Worm (Caenorhabditis elegans) whole organism, L1 larva: ENCODE results near the gene drd-5.

ENCODE experiments used
- C04F5.9 ChIP-seq: sonication (generic microtip); optimal IDR thresholded peaks from 2 replicates; lab custom pipeline; 2016; ENCODE audit warnings: missing genetic modification characterization, missing compliant biosample characterization
- C16A3.4 ChIP-seq: fragments of 150-350 bp; optimal IDR thresholded peaks from 2 replicates; lab custom pipeline; 2014; ENCODE audit warnings: missing biosample characterization, missing genetic modification characterization
- F16B12.6 ChIP-seq: fragments of 150-350 bp; optimal IDR thresholded peaks from 2 replicates; lab custom pipeline; 2014; ENCODE audit warnings: missing biosample characterization, missing genetic modification characterization
- Y116A8C.19 ChIP-seq: sonication (generic microtip); optimal IDR thresholded peaks from 2 replicates; lab custom pipeline; 2016; ENCODE audit warnings: missing compliant biosample characterization, missing genetic modification characterization, borderline replicate concordance
- alr-1 ChIP-seq: fragments of 200-800 bp; sonication (Bioruptor generic); optimal IDR thresholded peaks from 2 replicates; lab custom pipeline; 2018; ENCODE audit warnings: borderline replicate concordance, mild to moderate bottlenecking, missing genetic modification characterization, missing compliant biosample characterization
- blmp-1 ChIP-seq: fragments of 150-350 bp; optimal IDR thresholded peaks from 2 replicates; lab custom pipeline; 2014; ENCODE audit warnings: missing biosample characterization, missing genetic modification characterization
- ceh-63 ChIP-seq: fragments of 200-800 bp; sonication (Bioruptor generic); optimal IDR thresholded peaks from 2 replicates; lab custom pipeline; 2018; ENCODE audit warnings: mild to moderate bottlenecking, missing genetic modification characterization, missing compliant biosample characterization
- ceh-88 ChIP-seq: fragments of 200-800 bp; sonication (Bioruptor generic); IDR thresholded peaks from 2 replicates; pipeline ENCODE4 v1.3.6; 2022; ENCODE audit warnings: missing genetic modification characterization, missing compliant biosample characterization
- ceh-90 ChIP-seq: sonication (generic microtip); optimal IDR thresholded peaks from 2 replicates; lab custom pipeline; 2016; ENCODE audit warnings: missing genetic modification characterization, missing compliant biosample characterization
- ces-1 ChIP-seq: fragments of 150-350 bp; optimal IDR thresholded peaks from 2 replicates; lab custom pipeline; 2014; ENCODE audit warnings: missing biosample characterization, missing genetic modification reagents, missing genetic modification characterization
- dpl-1 ChIP-seq, 3 experiments: fragments of 150-350 bp in 2 of 3; sonication (generic microtip) in 1 of 3; optimal IDR thresholded peaks; 2 replicates each; lab custom pipeline; 2014 to 2017; ENCODE audit warnings: missing biosample characterization in 3 of 3, missing genetic modification characterization in 3 of 3, missing genetic modification reagents in 3 of 3
- dsc-1 ChIP-seq: sonication (generic microtip); optimal IDR thresholded peaks from 2 replicates; lab custom pipeline; 2016; ENCODE audit warnings: mild to moderate bottlenecking, missing genetic modification characterization, missing compliant biosample characterization
- efl-1 ChIP-seq, 4 experiments: fragments of 150-350 bp; optimal IDR thresholded peaks in 3 of 4; peaks in 1 of 4; 1 replicate in 1 of 4; 2 replicates in 3 of 4; lab custom pipeline; 2014; ENCODE audit warnings: missing biosample characterization in 2 of 4, missing genetic modification characterization in 2 of 4, missing genetic modification reagents in 2 of 4
- elt-3 ChIP-seq, 6 experiments: fragments of 150-350 bp in 1 of 6; sonication (generic microtip); optimal IDR thresholded peaks; 2 replicates each; lab custom pipeline; 2017 to 2018; ENCODE audit warnings: missing biosample characterization in 6 of 6, missing genetic modification characterization in 6 of 6, inconsistent platforms in 1 of 6
- ets-5 ChIP-seq: fragments of 200-800 bp; sonication (Bioruptor generic); IDR thresholded peaks from 2 replicates; pipeline ENCODE4 v1.3.6; 2022; ENCODE audit warnings: missing genetic modification characterization, missing compliant biosample characterization
- fkh-4 ChIP-seq: sonication (generic microtip); optimal IDR thresholded peaks from 2 replicates; lab custom pipeline; 2016; ENCODE audit warnings: missing compliant biosample characterization, missing genetic modification characterization, borderline replicate concordance
- grh-1 ChIP-seq: fragments of 200-800 bp; sonication (Bioruptor generic); IDR thresholded peaks from 2 replicates; pipeline ENCODE4 v1.3.6; 2022; ENCODE audit warnings: missing genetic modification reagents, missing genetic modification characterization, missing compliant biosample characterization
- hlh-17 ChIP-seq: fragments of 200-800 bp; sonication (Bioruptor generic); optimal IDR thresholded peaks from 2 replicates; lab custom pipeline; 2018; ENCODE audit warnings: missing genetic modification characterization, mild to moderate bottlenecking, missing compliant biosample characterization, moderate library complexity, borderline replicate concordance
- hlh-4 ChIP-seq: sonication (generic microtip); optimal IDR thresholded peaks from 2 replicates; lab custom pipeline; 2016; ENCODE audit warnings: mild to moderate bottlenecking, missing genetic modification characterization, missing compliant biosample characterization
- irx-1 ChIP-seq: sonication (generic microtip); optimal IDR thresholded peaks from 2 replicates; lab custom pipeline; 2016; ENCODE audit warnings: missing genetic modification characterization, missing compliant biosample characterization
- isw-1 ChIP-seq: fragments of 200-800 bp; sonication (Bioruptor generic); IDR thresholded peaks from 2 replicates; pipeline ENCODE4 v1.3.6; 2022; ENCODE audit warnings: missing genetic modification characterization, missing compliant biosample characterization
- jun-1 ChIP-seq: fragments of 150-350 bp; optimal IDR thresholded peaks from 2 replicates; lab custom pipeline; 2014; ENCODE audit warnings: missing biosample characterization, missing genetic modification reagents, missing genetic modification characterization
- lin-14 ChIP-seq: fragments of 200-800 bp; sonication (Bioruptor generic); optimal IDR thresholded peaks from 2 replicates; lab custom pipeline; 2018; ENCODE audit warnings: mild to moderate bottlenecking, missing genetic modification characterization, moderate library complexity, missing compliant biosample characterization
- lin-15B ChIP-seq: fragments of 150-350 bp; sonication (generic microtip); optimal IDR thresholded peaks from 3 replicates; lab custom pipeline; 2014; ENCODE audit warnings: missing biosample characterization, missing genetic modification characterization
- lin-35 ChIP-seq, 2 experiments: fragments of 150-350 bp; optimal IDR thresholded peaks; 2 replicates each; lab custom pipeline; 2014; ENCODE audit warnings: missing biosample characterization in 2 of 2, missing genetic modification characterization in 2 of 2, missing genetic modification reagents in 2 of 2
- mab-9 ChIP-seq: fragments of 200-800 bp; sonication (Bioruptor generic); IDR thresholded peaks from 2 replicates; pipeline ENCODE4 v1.3.6; 2022; ENCODE audit warnings: missing genetic modification reagents, missing genetic modification characterization, missing compliant biosample characterization
- mef-2 ChIP-seq: fragments of 150-350 bp; optimal IDR thresholded peaks from 2 replicates; lab custom pipeline; 2014; ENCODE audit warnings: missing biosample characterization, missing genetic modification characterization
- nhr-11 ChIP-seq: fragments of 150-350 bp; optimal IDR thresholded peaks from 2 replicates; lab custom pipeline; 2014; ENCODE audit warnings: missing biosample characterization, missing genetic modification characterization
- nhr-19 ChIP-seq: fragments of 200-800 bp; sonication (Bioruptor generic); conservative IDR thresholded peaks from 2 replicates; pipeline ENCODE4 v1.3.6; 2022; ENCODE audit warnings: missing genetic modification characterization, missing compliant biosample characterization
- nhr-20 ChIP-seq: sonication (generic microtip); optimal IDR thresholded peaks from 2 replicates; lab custom pipeline; 2016; ENCODE audit warnings: mild to moderate bottlenecking, missing genetic modification characterization, missing compliant biosample characterization
- nhr-237 ChIP-seq: fragments of 150-350 bp; optimal IDR thresholded peaks from 2 replicates; lab custom pipeline; 2014; ENCODE audit warnings: missing biosample characterization, missing genetic modification characterization
- nhr-28 ChIP-seq: fragments of 150-350 bp; optimal IDR thresholded peaks from 2 replicates; lab custom pipeline; 2014; ENCODE audit warnings: missing biosample characterization, missing genetic modification characterization
- nhr-71 ChIP-seq: sonication (generic microtip); optimal IDR thresholded peaks from 2 replicates; lab custom pipeline; 2016; ENCODE audit warnings: mild to moderate bottlenecking, missing genetic modification characterization, moderate library complexity, missing compliant biosample characterization
- nhr-77 ChIP-seq: fragments of 150-350 bp; optimal IDR thresholded peaks from 2 replicates; lab custom pipeline; 2014; ENCODE audit warnings: missing biosample characterization, missing genetic modification characterization
- nhr-84 ChIP-seq: sonication (generic microtip); optimal IDR thresholded peaks from 2 replicates; lab custom pipeline; 2017; ENCODE audit warnings: missing biosample characterization, missing genetic modification characterization
- nhr-85 ChIP-seq: sonication (generic microtip); peaks from one replicate; lab custom pipeline; 2016; ENCODE audit warnings: missing genetic modification characterization, inconsistent platforms, missing compliant biosample characterization
- pag-3 ChIP-seq: sonication (generic microtip); optimal IDR thresholded peaks from 2 replicates; lab custom pipeline; 2017; ENCODE audit warnings: missing genetic modification characterization, mild to moderate bottlenecking, missing compliant biosample characterization, antibody characterized with exemption, borderline replicate concordance; ENCODE audit not compliant: insufficient read depth
- pax-3 ChIP-seq: fragments of 200-800 bp; sonication (Bioruptor generic); optimal IDR thresholded peaks from 2 replicates; lab custom pipeline; 2018; ENCODE audit warnings: mild to moderate bottlenecking, missing genetic modification characterization, moderate library complexity, missing compliant biosample characterization
- pqm-1 ChIP-seq: sonication (generic microtip); optimal IDR thresholded peaks from 3 replicates; lab custom pipeline; 2017; ENCODE audit warnings: missing biosample characterization, missing genetic modification characterization
- rnt-1 ChIP-seq: sonication (generic microtip); optimal IDR thresholded peaks from 2 replicates; lab custom pipeline; 2016; ENCODE audit warnings: mild to moderate bottlenecking, missing genetic modification characterization, moderate library complexity, missing compliant biosample characterization
- snu-23 ChIP-seq: sonication (generic microtip); optimal IDR thresholded peaks from 2 replicates; lab custom pipeline; 2016; ENCODE audit warnings: missing genetic modification characterization, missing compliant biosample characterization
- sox-4 ChIP-seq: sonication (generic microtip); optimal IDR thresholded peaks from 2 replicates; lab custom pipeline; 2016; ENCODE audit warnings: missing genetic modification characterization, missing compliant biosample characterization
- sup-37 ChIP-seq: fragments of 200-800 bp; sonication (Bioruptor generic); optimal IDR thresholded peaks from 2 replicates; lab custom pipeline; 2018; ENCODE audit warnings: mild to moderate bottlenecking, missing genetic modification characterization, missing compliant biosample characterization
- unc-30 ChIP-seq: sonication (generic microtip); optimal IDR thresholded peaks from 2 replicates; lab custom pipeline; 2017; ENCODE audit warnings: missing biosample characterization, missing genetic modification characterization
- unc-98 ChIP-seq: fragments of 200-800 bp; sonication (Bioruptor generic); IDR thresholded peaks from 2 replicates; pipeline ENCODE4 v1.3.6; 2022; ENCODE audit warnings: missing genetic modification characterization, missing compliant biosample characterization
- vab-15 ChIP-seq: sonication (generic microtip); optimal IDR thresholded peaks from 2 replicates; lab custom pipeline; 2017; ENCODE audit warnings: missing genotype, mild to moderate bottlenecking, missing genetic modification characterization, missing compliant biosample characterization
- ztf-11 ChIP-seq, 2 experiments: sonication (generic microtip); optimal IDR thresholded peaks; 2 replicates each; lab custom pipeline; 2016 to 2017; ENCODE audit warnings: missing genetic modification characterization in 2 of 2, missing biosample characterization in 1 of 2, missing compliant biosample characterization in 1 of 2

drd-5 gene

ce11 chrX:8386068-8386851, 40.1 kb upstream of the drd-5 start (continued):
- TF ChIP-seq nhr-237: no peak
- no peak for TF ChIP-seq efl-1 (optimal IDR thresholded peaks at IDR 0.05; lab: Kevin White, UChicago)
- TF ChIP-seq efl-1 (GFP tag; optimal IDR thresholded peaks at IDR 0.05 in 1 of 2; lab: Kevin White, UChicago): peak in 1 of 2 experiments; percentile 77
- no peak for TF ChIP-seq alr-1 (tag; lab: Kevin White, UChicago)
- TF ChIP-seq irx-1: no peak
- no peak for TF ChIP-seq nhr-77 (tag; lab: Kevin White, UChicago)
- TF ChIP-seq nhr-28 (tag; lab: Kevin White, UChicago): no peak
- no peak for TF ChIP-seq nhr-84 (tag; lab: Kevin White, UChicago)
- TF ChIP-seq nhr-11 (tag; lab: Kevin White, UChicago): no peak
- peak; percentile 37 for TF ChIP-seq jun-1 (tag; lab: Kevin White, UChicago)
- TF ChIP-seq hlh-17 (GFP tag; lab: Kevin White, UChicago): no peak

- TF ChIP-seq pag-3 (tag; lab: Kevin White, UChicago) (no peak), vab-15 (tag; lab: Kevin White, UChicago) (no peak), ceh-88 (no peak), nhr-20 (tag; lab: Kevin White, UChicago) (peak; percentile 8), sox-4 (tag; lab: Kevin White, UChicago) (no peak), nhr-19 (GFP tag; lab: Robert Waterston, UW) (no peak), mef-2 (tag; lab: Kevin White, UChicago) (no peak), ces-1 (GFP tag; lab: Kevin White, UChicago) (no peak), lin-35 (GFP tag; optimal IDR thresholded peaks at IDR 0.05; lab: Kevin White, UChicago) (no peak), isw-1 (no peak), F16B12.6 (no peak), ztf-11 (tag; optimal IDR thresholded peaks at IDR 0.05; lab: Kevin White, UChicago) (no peak), lin-15B (no peak), unc-98 (GFP tag; lab: Robert Waterston, UW) (no peak), mab-9 (GFP tag; lab: Robert Waterston, UW) (no peak), unc-30 (tag; lab: Kevin White, UChicago) (no peak), rnt-1 (tag; lab: Kevin White, UChicago) (no peak), grh-1 (GFP tag; lab: Robert Waterston, UW) (no peak), C16A3.4 (no peak), ceh-63 (GFP tag; lab: Kevin White, UChicago) (no peak), irx-1 (no peak), Y116A8C.19 (no peak), dpl-1 (GFP tag; optimal IDR thresholded peaks at IDR 0.05; lab: Kevin White, UChicago) (no peak), nhr-85 (tag; lab: Kevin White, UChicago) (peak; percentile 80), blmp-1 (tag; lab: Kevin White, UChicago) (peak; percentile 61), pax-3 (tag; lab: Kevin White, UChicago) (no peak), elt-3 (tag; optimal IDR thresholded peaks at IDR 0.05; lab: Kevin White, UChicago) (peak in 2 of 6 experiments; percentile 7 to 30), dsc-1 (tag; lab: Kevin White, UChicago) (no peak), C04F5.9 (no peak), alr-1 (tag; lab: Kevin White, UChicago) (no peak), nhr-84 (tag; lab: Kevin White, UChicago) (no peak), pqm-1 (tag; lab: Kevin White, UChicago) (no peak), ceh-90 (tag; lab: Kevin White, UChicago) (no peak), nhr-77 (tag; lab: Kevin White, UChicago) (no peak), nhr-71 (no peak), ets-5 (no peak), fkh-4 (tag; lab: Kevin White, UChicago) (no peak), snu-23 (peak; percentile 24), nhr-11 (tag; lab: Kevin White, UChicago) (no peak), nhr-28 (tag; lab: Kevin White, UChicago) (no peak), lin-14 (peak; percentile 22), jun-1 (tag; lab: Kevin White, UChicago) (no peak), sup-37 (GFP tag; lab: Kevin White, UChicago) (no peak), hlh-4 (tag; lab: Kevin White, UChicago) (no peak)
These were observed 38.6 kb upstream of the drd-5 start, which contains the start of gene F41D9.2 for ce11 chrX:8384642-8385181. F41D9.2 (minus strand) TSS chrX:8384945.
